Fruit fly (Drosophila melanogaster): ENCODE measurements around the gene CG14712.

CG14712 gene

DNA sequence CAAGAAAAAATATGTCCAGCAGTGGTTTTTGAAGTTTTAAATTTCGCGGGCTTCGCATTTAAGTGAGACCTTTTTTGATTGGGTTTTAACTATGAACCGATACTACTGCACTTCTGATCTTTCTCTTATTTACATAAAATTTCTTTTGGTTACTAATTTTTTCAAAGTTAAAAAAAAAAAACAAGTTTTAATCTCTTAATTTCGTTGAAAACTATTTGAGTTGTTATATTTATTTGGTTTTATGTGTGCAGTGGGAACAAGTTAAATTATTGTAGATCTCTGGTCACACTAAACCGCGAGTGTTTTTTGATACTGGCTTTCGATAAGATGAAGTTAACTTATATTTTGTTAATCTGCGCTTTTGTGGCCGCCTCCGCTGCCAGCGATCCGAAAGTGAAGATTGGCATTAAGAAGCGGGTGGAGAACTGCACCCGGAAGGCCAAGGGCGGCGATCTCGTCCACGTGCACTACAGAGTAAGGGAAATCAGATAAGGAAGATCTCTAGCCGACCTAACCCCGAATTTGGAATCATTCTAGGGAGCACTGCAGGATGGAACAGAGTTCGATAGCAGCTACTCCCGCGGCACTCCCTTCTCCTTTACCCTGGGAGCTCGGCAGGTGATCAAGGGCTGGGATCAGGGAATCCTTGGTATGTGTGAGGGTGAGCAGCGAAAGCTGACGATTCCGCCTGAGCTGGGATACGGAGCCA lies 45.5 kb downstream of the CG14712 start, which contains the start of gene CG14715 (continued):
- TF ChIP-seq inv (GFP tag; IDR thresholded peaks at IDR 0.05; ENCODE audit: partially characterized antibody) (peak; percentile 46), croc (GFP tag; conservative IDR thresholded peaks at IDR 0.05) (no peak), ATbp (GFP tag; optimal IDR thresholded peaks at IDR 0.05) (no peak), CG9797 (GFP tag; optimal IDR thresholded peaks at IDR 0.05) (peak; percentile 80), CG3838 (GFP tag; optimal IDR thresholded peaks at IDR 0.05) (no peak), Dip2 (GFP tag; IDR thresholded peaks at IDR 0.05) (no peak), CG7556 (GFP tag; optimal IDR thresholded peaks at IDR 0.05) (peak; percentile 7), toy (GFP tag; IDR thresholded peaks at IDR 0.05) (no peak), grau (tag; optimal IDR thresholded peaks at IDR 0.05) (peak; percentile 21), CG13296 (GFP tag; optimal IDR thresholded peaks at IDR 0.05) (no peak), oc (tag; optimal IDR thresholded peaks at IDR 0.05) (no peak), CG1647 (GFP tag; optimal IDR thresholded peaks at IDR 0.05) (no peak), Abd-B (GFP tag; optimal IDR thresholded peaks at IDR 0.05) (peak; percentile 59), h (optimal IDR thresholded peaks at IDR 0.05) (no peak), aop (GFP tag; IDR thresholded peaks at IDR 0.05) (no peak), CG16813 (GFP tag; IDR thresholded peaks at IDR 0.05; ENCODE audit: partially characterized antibody) (peak; percentile 58), CG12104 (GFP tag; optimal IDR thresholded peaks at IDR 0.05) (no peak), CG3995 (GFP tag; optimal IDR thresholded peaks at IDR 0.05) (peak; percentile 60), Nf-YB (GFP tag; optimal IDR thresholded peaks at IDR 0.05) (peak; percentile 8), H2.0 (GFP tag; IDR thresholded peaks at IDR 0.05) (peak; percentile 47; the same call in 1 of the 2 replicates), CG11723 (GFP tag; optimal IDR thresholded peaks at IDR 0.05) (no peak), D19B (GFP tag; optimal IDR thresholded peaks at IDR 0.05) (no peak), CG14965 (GFP tag; optimal IDR thresholded peaks at IDR 0.05; ENCODE audit: borderline replicate concordance) (no peak), CG4328 (GFP tag; optimal IDR thresholded peaks at IDR 0.05) (no peak), danr (GFP tag; IDR thresholded peaks at IDR 0.05) (no peak), CG8281 (tag; optimal IDR thresholded peaks at IDR 0.05) (no peak), Bteb2 (GFP tag; optimal IDR thresholded peaks at IDR 0.05) (no peak), Adf1 (GFP tag; IDR thresholded peaks at IDR 0.05) (no peak), CG9609 (GFP tag; optimal IDR thresholded peaks at IDR 0.05) (peak; percentile 34), CG32532 (GFP tag; IDR thresholded peaks at IDR 0.05) (peak; percentile 59), Hmr (GFP tag; optimal IDR thresholded peaks at IDR 0.05) (peak; percentile 56), CG4404 (GFP tag; IDR thresholded peaks at IDR 0.05) (no peak), CG10209 (GFP tag; optimal IDR thresholded peaks at IDR 0.05) (no peak), ems (GFP tag; optimal IDR thresholded peaks at IDR 0.05) (no peak), jumu (GFP tag; optimal IDR thresholded peaks at IDR 0.05) (peak; percentile 45), crc (GFP tag; optimal IDR thresholded peaks at IDR 0.05) (no peak), CG42726 (GFP tag; IDR thresholded peaks at IDR 0.05; ENCODE audit: partially characterized antibody) (no peak), CG11456 (GFP tag; IDR thresholded peaks at IDR 0.05) (no peak), eve (GFP tag; optimal IDR thresholded peaks at IDR 0.05) (no peak), CG2129 (GFP tag; IDR thresholded peaks at IDR 0.05; ENCODE audit: partially characterized antibody) (no peak), PHDP (tag; optimal IDR thresholded peaks at IDR 0.05) (peak; percentile 28), CG1792 (GFP tag; optimal IDR thresholded peaks at IDR 0.05) (no peak), CG9727 (GFP tag; optimal IDR thresholded peaks at IDR 0.05) (peak; percentile 30), Bgb (GFP tag; IDR thresholded peaks at IDR 0.05; ENCODE audit: partially characterized antibody) (0 out of 2 replicates have a peak, but pooled peaks have one; percentile 28), CG16815 (GFP tag; optimal IDR thresholded peaks at IDR 0.05) (no peak), NC2α (GFP tag; optimal IDR thresholded peaks at IDR 0.05) (no peak), tgo (GFP tag; IDR thresholded peaks at IDR 0.05) (peak; percentile 69), nmo (GFP tag; optimal IDR thresholded peaks at IDR 0.05) (peak; percentile 74), CG4424 (GFP tag; optimal IDR thresholded peaks at IDR 0.05) (no peak), bcd (GFP tag; optimal IDR thresholded peaks at IDR 0.05) (peak; percentile 25)

Data from whole organism, embryonic.